Fruit fly (Drosophila melanogaster): ENCODE measurements around the gene CG9522.

DNA sequence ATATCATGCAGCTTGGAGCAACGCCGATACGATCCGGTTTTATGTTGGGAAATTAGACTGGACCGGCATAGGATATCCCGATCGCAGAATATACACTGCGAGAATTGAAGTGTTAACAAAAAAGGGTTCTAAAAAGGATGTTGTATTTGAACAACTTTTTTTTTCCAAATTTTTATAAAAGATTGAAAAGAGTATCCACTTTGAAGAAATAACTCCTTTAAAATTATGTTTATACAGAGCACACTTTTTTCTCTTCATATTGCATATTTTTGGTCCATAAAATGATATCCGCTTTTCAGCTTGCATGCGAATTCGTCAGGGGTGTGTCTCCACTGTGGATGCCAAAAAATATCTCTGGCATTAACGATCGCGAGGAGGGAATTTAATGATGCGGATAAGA is 43.7 kb upstream of the CG9522 start:
- TF ChIP-seq CG15710 (tag; optimal IDR thresholded peaks at IDR 0.05) (no peak), CG14655 (GFP tag; optimal IDR thresholded peaks at IDR 0.05) (peak; percentile 8), Snoo (tag; optimal IDR thresholded peaks at IDR 0.05) (no peak), Pif1A (GFP tag; optimal IDR thresholded peaks at IDR 0.05) (peak; percentile 16)
